Worm (Caenorhabditis elegans) whole organism, early embryonic: Measurements from ENCODE around the gene flh-2.

ENCODE experiments used
- B0310.2 ChIP-seq: sonication (generic microtip); optimal IDR thresholded peaks from 2 replicates; lab custom pipeline; 2016; ENCODE audit warnings: mild to moderate bottlenecking, missing genetic modification characterization, missing compliant biosample characterization
- F13C5.2 ChIP-seq: sonication (generic microtip); optimal IDR thresholded peaks from 2 replicates; lab custom pipeline; 2017; ENCODE audit warnings: mild to moderate bottlenecking, missing genetic modification characterization, inconsistent platforms, missing compliant biosample characterization
- ama-1 ChIP-seq: fragments of 150-350 bp; optimal IDR thresholded peaks from 2 replicates; lab custom pipeline; 2014
- flt-1 ChIP-seq: fragments of 200-800 bp; sonication (Bioruptor generic); IDR thresholded peaks from 2 replicates; pipeline ENCODE4 v1.3.6; 2022; ENCODE audit warnings: missing genetic modification characterization, missing compliant biosample characterization
- tbx-11 ChIP-seq: fragments of 200-800 bp; sonication (Bioruptor generic); IDR thresholded peaks from 2 replicates; pipeline ENCODE4 v1.3.6; 2022; ENCODE audit warnings: missing genetic modification characterization, missing compliant biosample characterization
- tbx-37 ChIP-seq: fragments of 200-800 bp; sonication (Bioruptor generic); conservative IDR thresholded peaks from 2 replicates; pipeline ENCODE4 v1.3.6; 2022; ENCODE audit warnings: missing genetic modification reagents, missing genetic modification characterization, missing compliant biosample characterization
- tra-4 ChIP-seq: sonication (generic microtip); optimal IDR thresholded peaks from 2 replicates; lab custom pipeline; 2017; ENCODE audit warnings: missing genetic modification characterization, missing compliant biosample characterization

- TF ChIP-seq F13C5.2: peak; percentile 91
- TF ChIP-seq tra-4 (tag; lab: Kevin White, UChicago): no peak
- no peak for TF ChIP-seq tbx-37
- TF ChIP-seq ama-1 (lab: Kevin White, UChicago): no peak
- TF ChIP-seq flt-1: no peak
- TF ChIP-seq B0310.2 (tag; lab: Kevin White, UChicago): no peak
- 0 out of 2 replicates have a peak, but pooled peaks have one; percentile 5 for TF ChIP-seq tbx-11 (GFP tag; lab: Robert Waterston, UW)
Observed at ce11 chrIII:4962886-4963285, 11.0 kb downstream of the flh-2 start, which contains the start of gene C27F2.9.
